Worm (Caenorhabditis elegans) whole organism, early embryonic: ENCODE results near the gene tag-340.

Experiments used
- B0310.2 ChIP-seq: sonication (generic microtip); optimal IDR thresholded peaks from 2 replicates; lab custom pipeline; 2016; ENCODE audit warnings: mild to moderate bottlenecking, missing genetic modification characterization, missing compliant biosample characterization
- F13C5.2 ChIP-seq: sonication (generic microtip); optimal IDR thresholded peaks from 2 replicates; lab custom pipeline; 2017; ENCODE audit warnings: mild to moderate bottlenecking, missing genetic modification characterization, inconsistent platforms, missing compliant biosample characterization
- aly-1 ChIP-seq: sonication (generic microtip); optimal IDR thresholded peaks from 2 replicates; lab custom pipeline; 2016; ENCODE audit warnings: missing genetic modification characterization, missing compliant biosample characterization
- ama-1 ChIP-seq: fragments of 150-350 bp; optimal IDR thresholded peaks from 2 replicates; lab custom pipeline; 2014
- ceh-13 ChIP-seq: fragments of 200-800 bp; sonication (Bioruptor generic); optimal IDR thresholded peaks from 2 replicates; lab custom pipeline; 2018; ENCODE audit warnings: mild to moderate bottlenecking, missing genetic modification characterization, missing compliant biosample characterization
- ceh-36 ChIP-seq: sonication (generic microtip); optimal IDR thresholded peaks from 2 replicates; lab custom pipeline; 2016; ENCODE audit warnings: missing genetic modification characterization, inconsistent platforms, missing compliant biosample characterization
- ets-7 ChIP-seq: sonication (generic microtip); optimal IDR thresholded peaks from 2 replicates; lab custom pipeline; 2016; ENCODE audit warnings: missing genotype, missing genetic modification characterization, missing compliant biosample characterization
- flt-1 ChIP-seq: fragments of 200-800 bp; sonication (Bioruptor generic); IDR thresholded peaks from 2 replicates; pipeline ENCODE4 v1.3.6; 2022; ENCODE audit warnings: missing genetic modification characterization, missing compliant biosample characterization
- hmbx-1 ChIP-seq: sonication (generic microtip); optimal IDR thresholded peaks from 2 replicates; lab custom pipeline; 2016; ENCODE audit warnings: mild to moderate bottlenecking, missing genetic modification characterization, missing compliant biosample characterization
- hmg-4 ChIP-seq: fragments of 200-800 bp; sonication (Bioruptor generic); optimal IDR thresholded peaks from 2 replicates; lab custom pipeline; 2018; ENCODE audit warnings: mild to moderate bottlenecking, missing genetic modification characterization, missing compliant biosample characterization
- hnd-1 ChIP-seq: sonication (generic microtip); optimal IDR thresholded peaks from 2 replicates; lab custom pipeline; 2016; ENCODE audit warnings: missing genetic modification characterization, missing compliant biosample characterization
- pes-1 ChIP-seq: fragments of 200-800 bp; sonication (Bioruptor generic); IDR thresholded peaks from 2 replicates; pipeline ENCODE4 v1.3.6; 2022; ENCODE audit warnings: missing genetic modification reagents, missing genetic modification characterization, missing compliant biosample characterization
- scrt-1 ChIP-seq: fragments of 200-800 bp; sonication (Bioruptor generic); IDR thresholded peaks from 2 replicates; pipeline ENCODE4 v1.3.6; 2022; ENCODE audit warnings: missing genetic modification characterization, missing compliant biosample characterization
- sea-1 ChIP-seq: fragments of 200-800 bp; sonication (Bioruptor generic); conservative IDR thresholded peaks from 2 replicates; pipeline ENCODE4 v1.3.6; 2022; ENCODE audit warnings: missing genetic modification characterization, missing compliant biosample characterization
- tbx-11 ChIP-seq: fragments of 200-800 bp; sonication (Bioruptor generic); IDR thresholded peaks from 2 replicates; pipeline ENCODE4 v1.3.6; 2022; ENCODE audit warnings: missing genetic modification characterization, missing compliant biosample characterization
- tbx-37 ChIP-seq: fragments of 200-800 bp; sonication (Bioruptor generic); conservative IDR thresholded peaks from 2 replicates; pipeline ENCODE4 v1.3.6; 2022; ENCODE audit warnings: missing genetic modification reagents, missing genetic modification characterization, missing compliant biosample characterization
- tra-4 ChIP-seq: sonication (generic microtip); optimal IDR thresholded peaks from 2 replicates; lab custom pipeline; 2017; ENCODE audit warnings: missing genetic modification characterization, missing compliant biosample characterization

Gene tag-340

DNA sequence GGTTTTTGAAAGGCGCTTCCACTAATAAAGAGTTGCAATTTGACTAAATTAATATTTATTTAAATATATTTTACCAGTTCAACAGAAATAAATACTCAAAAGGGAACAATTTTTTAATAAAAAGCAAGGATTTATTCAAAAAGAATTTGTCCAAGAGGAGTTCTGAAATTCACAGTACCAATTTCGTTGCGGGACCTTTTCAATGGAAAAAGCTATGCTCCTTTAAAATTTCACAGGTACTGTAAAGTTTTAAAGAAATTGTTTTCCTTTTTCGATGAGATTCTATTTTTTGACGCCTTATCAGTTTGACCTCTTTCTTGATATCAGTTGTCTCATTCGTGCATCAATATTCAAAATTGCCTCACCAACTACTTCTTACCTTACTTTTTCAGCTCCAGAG is at the start of gene tag-340:
Gene tag-340 (plus strand): TSS at position 249 of the 400 bp plus-strand sequence.
- TF ChIP-seq hnd-1 (tag; lab: Kevin White, UChicago) (no peak), B0310.2 (no peak), ceh-36 (tag; lab: Kevin White, UChicago) (no peak), ets-7 (tag; lab: Kevin White, UChicago) (no peak), pes-1 (GFP tag; lab: Robert Waterston, UW) (no peak), hmbx-1 (tag; lab: Kevin White, UChicago) (no peak), flt-1 (GFP tag; lab: Robert Waterston, UW) (no peak), tbx-37 (GFP tag; lab: Robert Waterston, UW) (no peak), scrt-1 (GFP tag; lab: Robert Waterston, UW) (no peak), sea-1 (no peak), ceh-13 (GFP tag; lab: Kevin White, UChicago) (no peak), F13C5.2 (no peak), tra-4 (no peak), tbx-11 (GFP tag; lab: Robert Waterston, UW) (no peak), aly-1 (tag; lab: Kevin White, UChicago) (no peak), ama-1 (lab: Kevin White, UChicago) (no peak), hmg-4 (no peak)

DNA sequence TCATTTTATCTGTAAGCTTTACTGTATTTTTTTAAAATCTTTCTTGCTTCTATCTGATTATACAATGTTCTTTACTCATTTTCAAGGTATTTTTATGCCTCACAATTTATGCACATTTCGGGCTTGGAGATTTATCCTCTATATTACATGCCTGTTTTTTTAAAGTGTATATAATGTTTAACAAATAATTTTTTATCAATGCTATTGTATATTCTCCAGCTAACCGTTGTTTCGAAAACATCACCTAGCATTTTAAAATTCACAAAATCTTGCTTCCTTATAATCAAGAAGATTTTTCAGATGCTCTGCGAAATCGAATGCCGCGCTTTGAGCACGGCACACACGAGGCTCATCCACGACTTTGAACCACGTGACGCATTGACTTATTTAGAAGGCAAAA is 48.3 kb upstream of the tag-340 start, which contains the start of gene ced-4:
Gene ced-4 (plus strand): TSS at position 301 of the 400 bp plus-strand sequence.
- no peak for TF ChIP-seq sea-1
- no peak for TF ChIP-seq B0310.2
- TF ChIP-seq F13C5.2, result no peak
- TF ChIP-seq flt-1 (GFP tag; lab: Robert Waterston, UW), result no peak

DNA sequence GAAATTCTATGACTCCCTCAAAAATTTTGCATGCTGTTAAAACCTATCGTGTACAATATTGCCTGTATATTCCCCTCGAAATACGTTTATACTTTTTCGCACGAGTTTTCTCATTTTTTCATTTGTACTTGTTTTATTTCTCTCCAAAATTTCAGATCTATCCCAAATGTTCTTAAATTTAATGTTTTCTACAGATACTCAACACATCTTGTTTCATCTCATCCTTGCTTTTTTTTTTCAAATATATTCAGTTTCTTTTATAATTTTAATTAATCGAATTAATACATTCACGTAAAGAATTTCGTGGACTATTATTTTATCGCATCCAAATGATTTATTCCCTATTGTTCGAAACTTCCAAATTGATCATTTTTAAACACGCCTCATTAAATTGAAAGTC is 45.4 kb upstream of the tag-340 start, which contains the start of gene C35D10.8:
Gene C35D10.8 (plus strand): TSS at position 301 of the 400 bp plus-strand sequence.
- TF ChIP-seq hmbx-1 (tag; lab: Kevin White, UChicago) (no peak), sea-1 (no peak), ama-1 (lab: Kevin White, UChicago) (no peak), F13C5.2 (no peak), ets-7 (tag; lab: Kevin White, UChicago) (no peak), tbx-11 (GFP tag; lab: Robert Waterston, UW) (no peak), pes-1 (GFP tag; lab: Robert Waterston, UW) (no peak), ceh-13 (GFP tag; lab: Kevin White, UChicago) (no peak), tbx-37 (GFP tag; lab: Robert Waterston, UW) (no peak), scrt-1 (GFP tag; lab: Robert Waterston, UW) (no peak)

DNA sequence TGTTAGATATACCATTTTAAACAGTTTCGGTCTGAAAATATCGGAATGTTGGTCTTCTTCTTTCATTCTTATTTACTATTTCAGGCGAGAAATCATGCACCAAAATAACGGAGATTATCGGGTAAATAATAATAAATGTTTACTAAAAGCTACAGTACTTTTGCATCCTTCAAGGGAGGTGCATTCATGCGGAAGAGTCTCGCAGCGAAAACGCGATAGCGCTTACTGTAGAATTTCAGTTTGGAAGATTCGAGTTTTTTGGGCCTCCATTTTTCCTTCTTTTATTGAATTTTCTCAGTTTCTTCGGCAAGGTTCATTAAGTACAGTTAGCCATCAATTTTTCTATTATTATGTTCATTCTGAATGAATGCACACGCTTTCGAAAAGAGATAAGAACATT is 44.2 kb upstream of the tag-340 start, which contains the start of gene C35D10.7:
Gene C35D10.7 (plus strand): TSS at position 85 of the 400 bp plus-strand sequence.
- TF ChIP-seq ceh-36 (tag; lab: Kevin White, UChicago) (no peak), sea-1 (no peak), ets-7 (tag; lab: Kevin White, UChicago) (no peak), hnd-1 (tag; lab: Kevin White, UChicago) (no peak), ama-1 (lab: Kevin White, UChicago) (no peak), B0310.2 (no peak), hmg-4 (no peak), tbx-11 (GFP tag; lab: Robert Waterston, UW) (no peak), aly-1 (tag; lab: Kevin White, UChicago) (no peak), hmbx-1 (tag; lab: Kevin White, UChicago) (no peak), F13C5.2 (no peak), tbx-37 (GFP tag; lab: Robert Waterston, UW) (no peak), flt-1 (GFP tag; lab: Robert Waterston, UW) (no peak), scrt-1 (GFP tag; lab: Robert Waterston, UW) (no peak), ceh-13 (GFP tag; lab: Kevin White, UChicago) (no peak), tra-4 (no peak), pes-1 (GFP tag; lab: Robert Waterston, UW) (no peak)

DNA sequence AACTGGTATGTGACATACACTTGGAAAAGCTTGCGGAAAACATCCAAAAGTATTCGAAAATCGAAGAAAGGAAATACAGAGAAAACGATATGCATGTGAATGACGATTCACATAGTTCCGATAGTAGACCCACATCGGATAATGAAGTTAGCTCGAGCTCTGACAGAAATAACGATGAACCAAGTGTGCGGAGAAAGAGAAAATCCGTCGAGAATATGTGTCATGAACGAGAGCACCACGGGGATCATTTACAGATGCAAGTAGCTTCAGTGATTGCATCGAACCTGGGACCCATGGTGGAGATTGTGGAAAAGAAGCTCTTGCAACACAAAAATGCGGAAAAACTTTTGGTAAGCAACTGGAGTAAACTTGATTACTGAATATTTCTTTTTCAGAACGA is 43.3 kb upstream of the tag-340 start:
- no peak for TF ChIP-seq pes-1 (GFP tag; lab: Robert Waterston, UW)
- no peak for TF ChIP-seq aly-1 (tag; lab: Kevin White, UChicago)
- no peak for TF ChIP-seq hmg-4
- TF ChIP-seq tra-4, result no peak
- no peak for TF ChIP-seq tbx-37 (GFP tag; lab: Robert Waterston, UW)
- no peak for TF ChIP-seq ets-7 (tag; lab: Kevin White, UChicago)
- no peak for TF ChIP-seq flt-1 (GFP tag; lab: Robert Waterston, UW)
- no peak for TF ChIP-seq F13C5.2
- no peak for TF ChIP-seq B0310.2
- TF ChIP-seq ceh-36 (tag; lab: Kevin White, UChicago), result no peak
- TF ChIP-seq hmbx-1 (tag; lab: Kevin White, UChicago), result no peak
- TF ChIP-seq sea-1, result no peak
- TF ChIP-seq hnd-1 (tag; lab: Kevin White, UChicago), result no peak

DNA sequence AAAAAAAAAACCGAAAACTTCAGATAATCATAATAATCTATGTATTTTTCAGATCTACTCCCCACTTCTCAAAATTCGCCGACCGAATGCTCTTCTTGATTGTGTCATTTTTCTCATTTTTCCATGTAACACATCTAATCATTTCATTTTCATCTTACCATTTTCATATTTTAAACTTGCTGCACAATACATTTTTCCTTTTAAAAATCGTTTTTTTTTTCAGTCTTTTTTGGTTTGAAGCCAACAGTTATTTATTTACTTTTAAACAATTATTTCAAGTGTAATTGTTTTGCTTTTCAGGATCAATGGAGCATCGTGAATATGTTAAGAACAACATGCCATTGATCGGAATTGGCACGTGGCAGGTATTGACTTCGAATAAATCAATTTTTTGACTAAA is 41.3 kb upstream of the tag-340 start, which contains the start of gene C35D10.6:
Gene C35D10.6 (plus strand): TSS at position 301 of the 400 bp plus-strand sequence.
- TF ChIP-seq hmbx-1 (tag; lab: Kevin White, UChicago) (no peak), F13C5.2 (no peak), ama-1 (lab: Kevin White, UChicago) (no peak), sea-1 (no peak), ets-7 (tag; lab: Kevin White, UChicago) (no peak), ceh-36 (tag; lab: Kevin White, UChicago) (no peak), pes-1 (GFP tag; lab: Robert Waterston, UW) (no peak), aly-1 (tag; lab: Kevin White, UChicago) (no peak), tbx-37 (GFP tag; lab: Robert Waterston, UW) (no peak), hmg-4 (no peak), tbx-11 (GFP tag; lab: Robert Waterston, UW) (no peak), ceh-13 (GFP tag; lab: Kevin White, UChicago) (no peak), flt-1 (GFP tag; lab: Robert Waterston, UW) (no peak), scrt-1 (GFP tag; lab: Robert Waterston, UW) (no peak)

DNA sequence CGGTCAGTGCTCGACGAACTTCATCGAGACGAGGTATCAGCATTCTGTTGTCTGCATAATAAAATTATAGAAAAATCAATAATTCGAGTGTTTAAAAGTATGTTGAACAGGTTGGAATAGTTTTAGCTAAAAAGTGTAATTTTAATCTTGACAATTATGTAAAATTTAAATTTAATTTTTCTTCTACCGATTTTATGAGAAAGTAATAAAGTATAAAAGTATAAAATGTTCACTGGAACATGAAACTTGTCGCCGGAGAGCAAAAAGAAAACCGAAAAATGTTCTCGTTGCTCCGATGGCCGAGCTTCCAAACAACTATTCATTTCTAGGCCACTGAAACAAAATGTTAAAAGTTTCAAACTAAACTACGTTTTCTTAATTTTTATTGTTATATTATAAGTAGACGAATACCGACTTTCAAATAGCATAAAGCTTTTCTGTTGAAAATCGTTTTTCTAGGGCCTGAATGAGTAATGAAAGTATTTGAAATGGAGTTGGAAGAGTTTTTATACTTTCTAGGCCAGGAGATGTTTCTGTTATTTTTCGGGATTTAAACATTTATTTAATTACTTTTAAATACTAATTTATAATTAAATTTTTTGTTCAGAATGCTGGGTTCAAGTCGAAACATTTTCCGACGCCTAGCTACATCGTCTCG is 38.4 kb upstream of the tag-340 start, which contains the start of the genes C35D10.10 and C35D10.5:
Gene C35D10.10 (minus strand): TSS at position 51 of the 658 bp plus-strand sequence.
Gene C35D10.5 (plus strand): TSS at position 608 of the 658 bp plus-strand sequence.
- TF ChIP-seq hmg-4 (no peak), ama-1 (lab: Kevin White, UChicago) (no peak), ets-7 (tag; lab: Kevin White, UChicago) (no peak), scrt-1 (GFP tag; lab: Robert Waterston, UW) (no peak), tra-4 (no peak), F13C5.2 (no peak), aly-1 (tag; lab: Kevin White, UChicago) (no peak), B0310.2 (no peak), tbx-11 (GFP tag; lab: Robert Waterston, UW) (no peak), sea-1 (no peak)
